Worm (Caenorhabditis elegans): ENCODE measurements around the gene F59E12.9.

DNA sequence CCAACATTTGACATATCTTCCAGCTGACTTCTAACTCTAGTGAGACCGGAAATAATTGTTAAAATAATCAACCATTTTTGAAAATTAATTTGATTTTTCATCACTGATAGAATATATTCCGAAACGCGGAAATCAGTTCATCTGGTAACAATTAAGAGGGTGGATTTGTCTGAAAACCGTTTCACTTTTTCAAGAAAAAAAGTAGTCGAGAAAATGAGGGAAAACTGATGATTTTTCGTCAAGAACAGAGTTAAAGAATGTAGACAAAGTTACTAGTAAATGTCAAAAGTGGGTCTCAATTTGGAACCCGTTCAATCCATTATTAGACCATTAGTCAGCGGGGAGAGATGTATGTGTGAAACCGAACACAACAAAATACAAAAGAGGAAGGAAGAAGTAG is 43.6 kb downstream of the F59E12.9 start, which contains the start of gene C17G10.6:
- no peak for TF ChIP-seq nhr-11 (tag; optimal IDR thresholded peaks at IDR 0.05)
- TF ChIP-seq lin-39 (tag; optimal IDR thresholded peaks at IDR 0.05): no peak
- TF ChIP-seq eor-1 (tag; optimal IDR thresholded peaks at IDR 0.05): no peak
- no peak for TF ChIP-seq ceh-16 (tag; optimal IDR thresholded peaks at IDR 0.05)
- no peak for TF ChIP-seq sea-2 (GFP tag; optimal IDR thresholded peaks at IDR 0.05)
- TF ChIP-seq ceh-82 (tag; optimal IDR thresholded peaks at IDR 0.05): no peak
- TF ChIP-seq jun-1 (tag; optimal IDR thresholded peaks at IDR 0.05): no peak
- no peak for TF ChIP-seq fos-1 (tag; optimal IDR thresholded peaks at IDR 0.05)
- no peak for TF ChIP-seq elt-3 (tag; optimal IDR thresholded peaks at IDR 0.05)
- TF ChIP-seq ztf-11 (tag; optimal IDR thresholded peaks at IDR 0.05): no peak
- no peak for TF ChIP-seq unc-39 (tag; optimal IDR thresholded peaks at IDR 0.05)

Measured in whole organism, L3 larva.